Worm (Caenorhabditis elegans) whole organism, L3 larva: ENCODE measurements around the gene W06D11.3.

ENCODE experiments used
- R02D3.7 ChIP-seq: fragments of 150-350 bp; optimal IDR thresholded peaks from 2 replicates; lab custom pipeline; 2014; ENCODE audit warnings: missing biosample characterization, missing genetic modification characterization
- ZK546.5 ChIP-seq: sonication (generic microtip); optimal IDR thresholded peaks from 2 replicates; lab custom pipeline; 2017; ENCODE audit warnings: missing biosample characterization, missing genetic modification characterization
- aly-2 ChIP-seq: fragments of 150-350 bp; optimal IDR thresholded peaks from 2 replicates; lab custom pipeline; 2014; ENCODE audit warnings: missing biosample characterization, missing genetic modification characterization
- ama-1 ChIP-seq: fragments of 150-350 bp; optimal IDR thresholded peaks from 2 replicates; lab custom pipeline; 2018
- ceh-28 ChIP-seq: fragments of 150-350 bp; optimal IDR thresholded peaks from 2 replicates; lab custom pipeline; 2014; ENCODE audit warnings: missing biosample characterization, missing genetic modification reagents, missing genetic modification characterization
- egl-27 ChIP-seq: sonication (generic microtip); optimal IDR thresholded peaks from 4 replicates; lab custom pipeline; 2017; ENCODE audit warnings: missing biosample characterization, missing genetic modification reagents, missing genetic modification characterization
- egl-5 ChIP-seq: fragments of 150-350 bp; optimal IDR thresholded peaks from 2 replicates; lab custom pipeline; 2017; ENCODE audit warnings: missing biosample characterization, missing genetic modification reagents, missing genetic modification characterization, inconsistent platforms
- elt-1 ChIP-seq: fragments of 150-350 bp; optimal IDR thresholded peaks from 2 replicates; lab custom pipeline; 2014; ENCODE audit warnings: missing biosample characterization, missing genetic modification characterization
- elt-2 ChIP-seq: sonication (generic microtip); optimal IDR thresholded peaks from 2 replicates; lab custom pipeline; 2016; ENCODE audit warnings: missing genetic modification reagents, mild to moderate bottlenecking, missing genetic modification characterization, missing compliant biosample characterization
- eor-1 ChIP-seq, 2 experiments: fragments of 150-350 bp; optimal IDR thresholded peaks; 2 replicates each; lab custom pipeline; 2014 to 2018; ENCODE audit warnings: missing biosample characterization in 2 of 2, missing genetic modification characterization in 2 of 2
- fkh-10 ChIP-seq: sonication (generic microtip); optimal IDR thresholded peaks from 2 replicates; lab custom pipeline; 2017; ENCODE audit warnings: missing biosample characterization, missing genetic modification reagents, missing genetic modification characterization
- fkh-2 ChIP-seq: fragments of 150-350 bp; optimal IDR thresholded peaks from 2 replicates; lab custom pipeline; 2014; ENCODE audit warnings: missing biosample characterization, missing genetic modification reagents, missing genetic modification characterization
- fos-1 ChIP-seq: fragments of 150-350 bp; optimal IDR thresholded peaks from 2 replicates; lab custom pipeline; 2014; ENCODE audit warnings: missing biosample characterization, missing genetic modification characterization
- hmg-11 ChIP-seq: sonication (generic microtip); optimal IDR thresholded peaks from 2 replicates; lab custom pipeline; 2016; ENCODE audit warnings: missing genetic modification characterization, missing compliant biosample characterization
- jun-1 ChIP-seq: fragments of 150-350 bp; optimal IDR thresholded peaks from 2 replicates; lab custom pipeline; 2014; ENCODE audit warnings: missing biosample characterization, missing genetic modification reagents, missing genetic modification characterization
- lin-15B ChIP-seq: fragments of 150-350 bp; optimal IDR thresholded peaks from 2 replicates; lab custom pipeline; 2014; ENCODE audit warnings: missing biosample characterization, missing genetic modification characterization
- lin-39 ChIP-seq: fragments of 150-350 bp; optimal IDR thresholded peaks from 2 replicates; lab custom pipeline; 2018; ENCODE audit warnings: missing biosample characterization, missing genetic modification reagents, missing genetic modification characterization
- lsy-12 ChIP-seq: sonication (generic microtip); optimal IDR thresholded peaks from 2 replicates; lab custom pipeline; 2016; ENCODE audit warnings: mild to moderate bottlenecking, missing genetic modification characterization, missing compliant biosample characterization
- mdl-1 ChIP-seq: fragments of 150-350 bp; optimal IDR thresholded peaks from 2 replicates; lab custom pipeline; 2014; ENCODE audit warnings: missing biosample characterization, missing genetic modification characterization
- mml-1 ChIP-seq: fragments of 150-350 bp; sonication (generic microtip); optimal IDR thresholded peaks from 3 replicates; lab custom pipeline; 2014; ENCODE audit warnings: missing biosample characterization, missing genetic modification characterization
- nfya-1 ChIP-seq: sonication (generic microtip); optimal IDR thresholded peaks from 2 replicates; lab custom pipeline; 2017; ENCODE audit warnings: missing genetic modification characterization, mild to moderate bottlenecking, missing compliant biosample characterization, antibody characterized with exemption, moderate library complexity; ENCODE audit not compliant: insufficient read depth
- nhr-11 ChIP-seq: fragments of 150-350 bp; optimal IDR thresholded peaks from 2 replicates; lab custom pipeline; 2014; ENCODE audit warnings: missing biosample characterization, missing genetic modification characterization
- nhr-12 ChIP-seq: fragments of 150-350 bp; optimal IDR thresholded peaks from 2 replicates; lab custom pipeline; 2014; ENCODE audit warnings: missing biosample characterization, missing genetic modification characterization
- nhr-23 ChIP-seq: fragments of 150-350 bp; optimal IDR thresholded peaks from 2 replicates; lab custom pipeline; 2014; ENCODE audit warnings: missing biosample characterization, missing genetic modification reagents, missing genetic modification characterization
- nhr-237 ChIP-seq: fragments of 150-350 bp; optimal IDR thresholded peaks from 2 replicates; lab custom pipeline; 2014; ENCODE audit warnings: missing biosample characterization, missing genetic modification characterization
- nhr-25 ChIP-seq: sonication (generic microtip); optimal IDR thresholded peaks from 2 replicates; lab custom pipeline; 2017; ENCODE audit warnings: missing biosample characterization, missing genetic modification characterization
- nhr-43 ChIP-seq: sonication (generic microtip); optimal IDR thresholded peaks from 2 replicates; lab custom pipeline; 2016; ENCODE audit warnings: mild to moderate bottlenecking, missing genetic modification characterization, missing compliant biosample characterization; ENCODE audit not compliant: poor library complexity, severe bottlenecking
- nhr-67 ChIP-seq: fragments of 150-350 bp; optimal IDR thresholded peaks from 2 replicates; lab custom pipeline; 2014; ENCODE audit warnings: missing biosample characterization, missing genetic modification characterization
- nhr-76 ChIP-seq: fragments of 150-350 bp; sonication (generic microtip); optimal IDR thresholded peaks from 5 replicates; lab custom pipeline; 2014; ENCODE audit warnings: missing biosample characterization, missing genetic modification characterization
- pha-4 ChIP-seq: fragments of 150-350 bp; optimal IDR thresholded peaks from 2 replicates; lab custom pipeline; 2014; ENCODE audit warnings: missing biosample characterization, missing genetic modification reagents, missing genetic modification characterization
- pqm-1 ChIP-seq: fragments of 150-350 bp; optimal IDR thresholded peaks from 2 replicates; lab custom pipeline; 2017; ENCODE audit warnings: missing biosample characterization, missing genetic modification characterization, inconsistent platforms
- sea-2 ChIP-seq: fragments of 150-350 bp; sonication (generic microtip); optimal IDR thresholded peaks from 4 replicates; lab custom pipeline; 2014; ENCODE audit warnings: missing biosample characterization, missing genetic modification reagents, missing genetic modification characterization
- skn-1 ChIP-seq: fragments of 150-350 bp; optimal IDR thresholded peaks from 2 replicates; lab custom pipeline; 2014; ENCODE audit warnings: missing biosample characterization, missing genetic modification characterization
- tbx-2 ChIP-seq: sonication (generic microtip); optimal IDR thresholded peaks from 2 replicates; lab custom pipeline; 2016; ENCODE audit warnings: mild to moderate bottlenecking, missing genetic modification characterization, missing compliant biosample characterization
- zag-1 ChIP-seq: fragments of 150-350 bp; optimal IDR thresholded peaks from 2 replicates; lab custom pipeline; 2014; ENCODE audit warnings: missing biosample characterization, missing genetic modification characterization
- ztf-11 ChIP-seq: fragments of 150-350 bp; optimal IDR thresholded peaks from 2 replicates; lab custom pipeline; 2014; ENCODE audit warnings: missing biosample characterization, missing genetic modification characterization
- ztf-4 ChIP-seq: fragments of 150-350 bp; optimal IDR thresholded peaks from 2 replicates; lab custom pipeline; 2014; ENCODE audit warnings: missing biosample characterization, missing genetic modification characterization

Gene W06D11.3

ce11 chrX:12298324-12298723, at the start of gene W06D11.3:
TSS of gene W06D11.3 (plus strand) at chrX:12298683.
- TF ChIP-seq elt-1 (tag; lab: Kevin White, UChicago), result no peak
- TF ChIP-seq eor-1 (tag; optimal IDR thresholded peaks at IDR 0.05; lab: Kevin White, UChicago), result no peak
- TF ChIP-seq ztf-11 (tag; lab: Kevin White, UChicago), result no peak
- TF ChIP-seq aly-2 (tag; lab: Kevin White, UChicago), result no peak
- no peak for TF ChIP-seq ama-1 (lab: Kevin White, UChicago)
- no peak for TF ChIP-seq lin-15B (tag; lab: Kevin White, UChicago)
- no peak for TF ChIP-seq R02D3.7 (tag; lab: Kevin White, UChicago)
- no peak for TF ChIP-seq fkh-2 (tag; lab: Kevin White, UChicago)
- no peak for TF ChIP-seq mml-1 (tag; lab: Kevin White, UChicago)
- TF ChIP-seq nhr-76 (tag; lab: Kevin White, UChicago), result no peak
- no peak for TF ChIP-seq nhr-23 (tag; lab: Kevin White, UChicago)
- no peak for TF ChIP-seq lsy-12 (tag; lab: Kevin White, UChicago)
- no peak for TF ChIP-seq jun-1
- no peak for TF ChIP-seq nhr-237 (tag; lab: Kevin White, UChicago)
- no peak for TF ChIP-seq ztf-4 (tag; lab: Kevin White, UChicago)
- no peak for TF ChIP-seq zag-1 (tag; lab: Kevin White, UChicago)
- no peak for TF ChIP-seq nhr-12 (tag; lab: Kevin White, UChicago)
- TF ChIP-seq fkh-10 (GFP tag; lab: Kevin White, UChicago), result no peak
- no peak for TF ChIP-seq lin-39 (tag; lab: Kevin White, UChicago)

ce11 chrX:12252189-12252588, 46.3 kb upstream of the W06D11.3 start:
- TF ChIP-seq lin-15B (tag; lab: Kevin White, UChicago) (no peak), elt-2 (no peak), ZK546.5 (tag; lab: Kevin White, UChicago) (no peak), nhr-43 (tag; lab: Kevin White, UChicago) (no peak), fkh-2 (tag; lab: Kevin White, UChicago) (no peak), nhr-237 (tag; lab: Kevin White, UChicago) (no peak), pqm-1 (tag; lab: Kevin White, UChicago) (no peak), aly-2 (tag; lab: Kevin White, UChicago) (no peak), skn-1 (no peak), sea-2 (GFP tag; lab: Kevin White, UChicago) (no peak), egl-5 (tag; lab: Kevin White, UChicago) (no peak), nfya-1 (tag; lab: Kevin White, UChicago) (no peak), jun-1 (no peak), mdl-1 (tag; lab: Kevin White, UChicago) (no peak), lsy-12 (tag; lab: Kevin White, UChicago) (no peak), ama-1 (lab: Kevin White, UChicago) (no peak), lin-39 (tag; lab: Kevin White, UChicago) (no peak), egl-27 (tag; lab: Kevin White, UChicago) (no peak), ztf-4 (tag; lab: Kevin White, UChicago) (no peak)

ce11 chrX:12256594-12257048, 41.9 kb upstream of the W06D11.3 start, which contains the start of gene E01G6.2:
TSS of gene E01G6.2 (plus strand) at chrX:12256644.
- no peak for TF ChIP-seq nhr-23 (tag; lab: Kevin White, UChicago)
- TF ChIP-seq egl-5 (tag; lab: Kevin White, UChicago), result no peak
- peak; percentile 57 for TF ChIP-seq lin-39 (tag; lab: Kevin White, UChicago)
- no peak for TF ChIP-seq fkh-10 (GFP tag; lab: Kevin White, UChicago)

ce11 chrX:12260381-12260931, 38.0 kb upstream of the W06D11.3 start, which contains the start of gene E01G6.1:
TSS of gene E01G6.1 (plus strand) at chrX:12260881.
- TF ChIP-seq nhr-25, result no peak
- no peak for TF ChIP-seq elt-1 (tag; lab: Kevin White, UChicago)
- no peak for TF ChIP-seq ZK546.5 (tag; lab: Kevin White, UChicago)
- TF ChIP-seq ceh-28 (tag; lab: Kevin White, UChicago), result no peak
- TF ChIP-seq hmg-11 (tag; lab: Kevin White, UChicago), result no peak
- TF ChIP-seq skn-1, result no peak
- no peak for TF ChIP-seq nhr-12 (tag; lab: Kevin White, UChicago)

ce11 chrX:12270841-12271240, 27.6 kb upstream of the W06D11.3 start, which contains the start of gene otpl-8:
TSS of gene otpl-8 (minus strand) at chrX:12270941.
- TF ChIP-seq aly-2 (tag; lab: Kevin White, UChicago) (no peak), nhr-67 (no peak), eor-1 (tag; optimal IDR thresholded peaks at IDR 0.05; lab: Kevin White, UChicago) (no peak), sea-2 (GFP tag; lab: Kevin White, UChicago) (no peak), fos-1 (tag; lab: Kevin White, UChicago) (no peak), mdl-1 (tag; lab: Kevin White, UChicago) (no peak), zag-1 (tag; lab: Kevin White, UChicago) (no peak), lin-39 (tag; lab: Kevin White, UChicago) (no peak), mml-1 (tag; lab: Kevin White, UChicago) (no peak), egl-27 (tag; lab: Kevin White, UChicago) (no peak), nhr-237 (tag; lab: Kevin White, UChicago) (no peak), pha-4 (tag; lab: Kevin White, UChicago) (no peak), tbx-2 (tag; lab: Kevin White, UChicago) (no peak), nhr-11 (no peak), ama-1 (lab: Kevin White, UChicago) (no peak), skn-1 (no peak), hmg-11 (tag; lab: Kevin White, UChicago) (no peak), fkh-2 (tag; lab: Kevin White, UChicago) (no peak)
